Worm (Caenorhabditis elegans) whole organism, mixed stage, embryonic: ENCODE results near the gene F12D9.2.
A peak's percentile ranks its signal among the peaks of the same experiment; 100 is the strongest.

Experiments
- blmp-1 ChIP-seq: fragments of 150-350 bp; optimal IDR thresholded peaks from 2 replicates; lab custom pipeline; 2014; ENCODE audit warnings: missing biosample characterization, missing genetic modification characterization
- ceh-39 ChIP-seq: fragments of 150-350 bp; optimal IDR thresholded peaks from 2 replicates; lab custom pipeline; 2014; ENCODE audit warnings: missing biosample characterization, missing genetic modification characterization
- ces-1 ChIP-seq: fragments of 150-350 bp; optimal IDR thresholded peaks from 2 replicates; lab custom pipeline; 2014; ENCODE audit warnings: missing biosample characterization, missing genetic modification reagents, missing genetic modification characterization
- elt-1 ChIP-seq: sonication (generic microtip); optimal IDR thresholded peaks from 2 replicates; lab custom pipeline; 2017; ENCODE audit warnings: missing genetic modification characterization, mild to moderate bottlenecking, missing compliant biosample characterization, antibody characterized with exemption, moderate library complexity, borderline replicate concordance; ENCODE audit not compliant: insufficient read depth
- lsy-2 ChIP-seq: fragments of 150-350 bp; optimal IDR thresholded peaks from 2 replicates; lab custom pipeline; 2014; ENCODE audit warnings: missing biosample characterization, missing genetic modification characterization
- nhr-237 ChIP-seq: fragments of 150-350 bp; optimal IDR thresholded peaks from 2 replicates; lab custom pipeline; 2014; ENCODE audit warnings: missing biosample characterization, missing genetic modification characterization
- nhr-76 ChIP-seq: sonication (generic microtip); optimal IDR thresholded peaks from 2 replicates; lab custom pipeline; 2017; ENCODE audit warnings: missing biosample characterization, missing genetic modification characterization
- pha-4 ChIP-seq: fragments of 150-350 bp; optimal IDR thresholded peaks from 2 replicates; lab custom pipeline; 2018; ENCODE audit warnings: missing biosample characterization, missing genetic modification reagents, missing genetic modification characterization
- snpc-4 ChIP-seq: fragments of 150-350 bp; optimal IDR thresholded peaks from 2 replicates; lab custom pipeline; 2014; ENCODE audit warnings: missing biosample characterization, missing genetic modification characterization
- sptf-1 ChIP-seq: sonication (generic microtip); optimal IDR thresholded peaks from 2 replicates; lab custom pipeline; 2017; ENCODE audit warnings: mild to moderate bottlenecking, missing genetic modification characterization, moderate library complexity, missing compliant biosample characterization
- tbx-8 ChIP-seq: fragments of 200-800 bp; sonication (Bioruptor generic); optimal IDR thresholded peaks from 2 replicates; lab custom pipeline; 2018; ENCODE audit warnings: mild to moderate bottlenecking, missing genetic modification characterization, moderate library complexity, missing compliant biosample characterization
- unc-62 ChIP-seq: fragments of 150-350 bp; optimal IDR thresholded peaks from 2 replicates; lab custom pipeline; 2014; ENCODE audit warnings: missing biosample characterization, missing genetic modification reagents, missing genetic modification characterization
- zip-8 ChIP-seq: fragments of 150-350 bp; optimal IDR thresholded peaks from 2 replicates; lab custom pipeline; 2014; ENCODE audit warnings: missing biosample characterization, missing genetic modification characterization
- ztf-11 ChIP-seq: fragments of 150-350 bp; optimal IDR thresholded peaks from 2 replicates; lab custom pipeline; 2014; ENCODE audit warnings: missing biosample characterization, missing genetic modification characterization

DNA sequence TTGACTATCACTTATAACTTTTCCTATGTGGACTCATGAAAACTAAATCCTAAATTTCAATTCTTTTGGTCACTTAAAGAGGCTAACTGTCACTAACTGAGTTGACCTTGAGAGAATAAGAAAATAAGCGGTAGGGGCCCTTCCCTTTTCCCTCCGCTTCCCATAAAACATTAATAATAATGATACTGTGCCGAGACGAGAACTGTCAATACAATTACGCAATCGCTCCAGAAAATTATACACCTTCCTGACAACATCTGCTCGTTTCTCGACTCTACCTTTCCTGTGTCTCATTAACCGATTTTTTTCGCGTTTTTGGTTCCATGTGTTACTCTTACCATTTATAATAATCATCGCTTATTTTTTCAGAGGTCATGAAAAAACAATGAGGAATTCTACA lies 14.0 kb upstream of the F12D9.2 start:
- TF ChIP-seq ces-1 (GFP tag; lab: Kevin White, UChicago) (no peak), nhr-76 (tag; lab: Kevin White, UChicago) (no peak), ceh-39 (tag; lab: Kevin White, UChicago) (no peak), nhr-237 (no peak), pha-4 (tag; lab: Kevin White, UChicago) (no peak), lsy-2 (tag; lab: Kevin White, UChicago) (no peak), unc-62 (GFP tag; lab: Kevin White, UChicago) (no peak), zip-8 (peak; percentile 62), blmp-1 (tag; lab: Kevin White, UChicago) (no peak), sptf-1 (tag; lab: Kevin White, UChicago) (no peak), tbx-8 (GFP tag; lab: Kevin White, UChicago) (no peak), snpc-4 (tag; lab: Kevin White, UChicago) (no peak), ztf-11 (tag; lab: Kevin White, UChicago) (no peak), elt-1 (no peak)
